Worm (Caenorhabditis elegans) whole organism, L4 larva: ENCODE results near the gene srx-134.

Experiments used
- daf-12 ChIP-seq: fragments of 150-350 bp; optimal IDR thresholded peaks from 2 replicates; lab custom pipeline; 2014; ENCODE audit warnings: missing biosample characterization, missing genetic modification reagents, missing genetic modification characterization
- dve-1 ChIP-seq: sonication (generic microtip); optimal IDR thresholded peaks from 2 replicates; lab custom pipeline; 2017; ENCODE audit warnings: antibody characterized with exemption, mild to moderate bottlenecking, missing genetic modification characterization, missing compliant biosample characterization; ENCODE audit not compliant: insufficient read depth
- lir-3 ChIP-seq: sonication (generic microtip); optimal IDR thresholded peaks from 2 replicates; lab custom pipeline; 2016; ENCODE audit warnings: mild to moderate bottlenecking, missing genetic modification characterization, missing compliant biosample characterization
- nhr-11 ChIP-seq: fragments of 150-350 bp; optimal IDR thresholded peaks from 2 replicates; lab custom pipeline; 2014; ENCODE audit warnings: missing biosample characterization, missing genetic modification characterization
- nhr-237 ChIP-seq: sonication (generic microtip); optimal IDR thresholded peaks from 2 replicates; lab custom pipeline; 2017; ENCODE audit warnings: missing biosample characterization, missing genetic modification characterization
- nhr-76 ChIP-seq: fragments of 150-350 bp; optimal IDR thresholded peaks from 2 replicates; lab custom pipeline; 2014; ENCODE audit warnings: missing biosample characterization, missing genetic modification characterization
- pqm-1 ChIP-seq: sonication (generic microtip); optimal IDR thresholded peaks from 2 replicates; lab custom pipeline; 2017; ENCODE audit warnings: missing biosample characterization, missing genetic modification characterization

- TF ChIP-seq nhr-237 (tag; lab: Kevin White, UChicago) (no peak), daf-12 (tag; lab: Kevin White, UChicago) (no peak), pqm-1 (tag; lab: Kevin White, UChicago) (peak; percentile 12), nhr-76 (no peak), dve-1 (tag; lab: Kevin White, UChicago) (peak; percentile 19), nhr-11 (tag; lab: Kevin White, UChicago) (no peak), lir-3 (tag; lab: Kevin White, UChicago) (no peak)
Observed at ce11 chrV:13898356-13898755, 42.1 kb upstream of the srx-134 start, which contains the start of gene cyp-35C1.
